Fruit fly (Drosophila melanogaster) whole organism, embryonic: Measurements from ENCODE around the gene Sec63.
A peak's percentile ranks its signal among the peaks of the same experiment; 100 is the strongest.

Experiments used
- CG11695 ChIP-seq: fragments of 200-800 bp; sonication (Bioruptor generic); IDR thresholded peaks from 3 replicates; pipeline ENCODE4 v1.3.6; 2022; ENCODE audit warnings: missing biosample characterization, missing genetic modification characterization
- CG12104 ChIP-seq: fragments of 200-800 bp; sonication (Bioruptor generic); optimal IDR thresholded peaks from 3 replicates; lab custom pipeline; 2016; ENCODE audit warnings: missing biosample characterization, missing genetic modification characterization
- CG13123 ChIP-seq: fragments of 200-800 bp; sonication (Bioruptor generic); optimal IDR thresholded peaks from 2 replicates; lab custom pipeline; 2016; ENCODE audit warnings: missing biosample characterization, missing genetic modification characterization
- CG13775 ChIP-seq: fragments of 200-800 bp; sonication (Bioruptor generic); optimal IDR thresholded peaks from 3 replicates; lab custom pipeline; 2017; ENCODE audit warnings: missing biosample characterization, mild to moderate bottlenecking, missing genetic modification characterization
- CG17186 ChIP-seq: fragments of 200-800 bp; sonication (Bioruptor generic); optimal IDR thresholded peaks from 3 replicates; lab custom pipeline; 2017; ENCODE audit warnings: missing biosample characterization, missing genetic modification reagents, missing genetic modification characterization
- CG2120 ChIP-seq: fragments of 200-800 bp; sonication (Bioruptor generic); optimal IDR thresholded peaks from 3 replicates; lab custom pipeline; 2016; ENCODE audit warnings: missing biosample characterization, missing genetic modification characterization
- CG32767 ChIP-seq: fragments of 200-800 bp; sonication (Bioruptor generic); IDR thresholded peaks from 2 replicates; pipeline ENCODE4 v1.3.6; 2022; ENCODE audit warnings: missing biosample characterization, missing genetic modification characterization
- CG34224 ChIP-seq: fragments of 200-800 bp; sonication (Bioruptor generic); IDR thresholded peaks from 3 replicates; pipeline ENCODE4 v1.3.6; 2022; ENCODE audit warnings: missing biosample characterization, missing genetic modification characterization; ENCODE audit not compliant: partially characterized antibody
- CG3838 ChIP-seq: fragments of 200-800 bp; sonication (Bioruptor generic); optimal IDR thresholded peaks from 3 replicates; lab custom pipeline; 2016; ENCODE audit warnings: missing biosample characterization, missing genetic modification characterization
- CG6272 ChIP-seq: fragments of 200-800 bp; sonication (Bioruptor generic); IDR thresholded peaks from 2 replicates; pipeline ENCODE4 v1.3.6; 2022; ENCODE audit warnings: missing biosample characterization, missing genetic modification characterization
- CG7357 ChIP-seq: fragments of 200-800 bp; sonication (Bioruptor generic); IDR thresholded peaks from 3 replicates; pipeline ENCODE4 v1.3.6; 2022; ENCODE audit warnings: missing biosample characterization, missing genetic modification characterization
- CG7556 ChIP-seq: fragments of 200-800 bp; sonication (Bioruptor generic); optimal IDR thresholded peaks from 2 replicates; lab custom pipeline; 2017; ENCODE audit warnings: missing biosample characterization, mild to moderate bottlenecking, missing genetic modification characterization
- CG7745 ChIP-seq: fragments of 200-800 bp; sonication (Bioruptor generic); optimal IDR thresholded peaks from 2 replicates; lab custom pipeline; 2018; ENCODE audit warnings: missing biosample characterization, mild to moderate bottlenecking, missing genetic modification characterization, moderate library complexity
- CG8388 ChIP-seq: fragments of 200-800 bp; sonication (Bioruptor generic); optimal IDR thresholded peaks from 2 replicates; lab custom pipeline; 2019; ENCODE audit warnings: missing biosample characterization, mild to moderate bottlenecking, missing genetic modification characterization, moderate library complexity
- CrebB ChIP-seq: fragments of 200-800 bp; sonication (Bioruptor generic); optimal IDR thresholded peaks from 3 replicates; lab custom pipeline; 2018; ENCODE audit warnings: missing biosample characterization, mild to moderate bottlenecking, missing genetic modification characterization
- Dbx ChIP-seq: fragments of 200-800 bp; sonication (Bioruptor generic); IDR thresholded peaks from 3 replicates; pipeline ENCODE4 v1.3.6; 2022; ENCODE audit warnings: missing biosample characterization, missing genetic modification characterization
- Dref ChIP-seq: fragments of 200-800 bp; sonication (Bioruptor generic); IDR thresholded peaks from 2 replicates; pipeline ENCODE4 v1.3.6; 2022; ENCODE audit warnings: missing biosample characterization, missing genetic modification characterization
- Drgx ChIP-seq: fragments of 200-800 bp; sonication (Bioruptor generic); IDR thresholded peaks from 2 replicates; pipeline ENCODE4 v1.3.6; 2022; ENCODE audit warnings: missing biosample characterization, missing genetic modification characterization
- Fer1 ChIP-seq: fragments of 200-800 bp; sonication (Bioruptor generic); optimal IDR thresholded peaks from 2 replicates; lab custom pipeline; 2017; ENCODE audit warnings: missing biosample characterization, mild to moderate bottlenecking, missing genetic modification characterization
- Fer2 ChIP-seq: fragments of 200-800 bp; sonication (Bioruptor generic); optimal IDR thresholded peaks from 2 replicates; lab custom pipeline; 2018; ENCODE audit warnings: missing biosample characterization, mild to moderate bottlenecking, missing genetic modification characterization, moderate library complexity
- Gsc ChIP-seq: fragments of 200-800 bp; sonication (Bioruptor generic); IDR thresholded peaks from 2 replicates; pipeline ENCODE4 v1.3.6; 2022; ENCODE audit warnings: missing biosample characterization, missing genetic modification characterization
- Kr ChIP-seq: fragments of 200-800 bp; sonication (Bioruptor generic); optimal IDR thresholded peaks from 2 replicates; lab custom pipeline; 2017; ENCODE audit warnings: missing biosample characterization, mild to moderate bottlenecking, missing genetic modification characterization
- Mad ChIP-seq: fragments of 200-800 bp; sonication (Bioruptor generic); optimal IDR thresholded peaks from 2 replicates; lab custom pipeline; 2016; ENCODE audit warnings: missing biosample characterization, missing genetic modification characterization
- Myb ChIP-seq: fragments of 200-800 bp; sonication (Bioruptor generic); optimal IDR thresholded peaks from 2 replicates; lab custom pipeline; 2016; ENCODE audit warnings: missing biosample characterization, missing genetic modification characterization
- Taf1 ChIP-seq: fragments of 200-800 bp; sonication (Bioruptor generic); IDR thresholded peaks from 2 replicates; pipeline ENCODE4 v1.3.6; 2022; ENCODE audit warnings: missing biosample characterization, missing genetic modification characterization
- Usf ChIP-seq: fragments of 200-800 bp; sonication (Bioruptor generic); optimal IDR thresholded peaks from 2 replicates; lab custom pipeline; 2017; ENCODE audit warnings: missing genotype, missing biosample characterization, missing genetic modification characterization
- ab ChIP-seq: fragments of 200-800 bp; sonication (Bioruptor generic); optimal IDR thresholded peaks from 2 replicates; lab custom pipeline; 2016; ENCODE audit warnings: missing biosample characterization, missing genetic modification characterization
- aop ChIP-seq: fragments of 200-800 bp; sonication (Bioruptor generic); IDR thresholded peaks from 2 replicates; pipeline ENCODE4 v1.3.6; 2022; ENCODE audit warnings: missing biosample characterization, missing genetic modification characterization
- bab2 ChIP-seq: fragments of 200-800 bp; sonication (Bioruptor generic); optimal IDR thresholded peaks from 2 replicates; lab custom pipeline; 2016; ENCODE audit warnings: missing biosample characterization, missing genetic modification characterization
- bcd ChIP-seq: fragments of 200-800 bp; sonication (Bioruptor generic); optimal IDR thresholded peaks from 2 replicates; lab custom pipeline; 2017; ENCODE audit warnings: missing biosample characterization, mild to moderate bottlenecking, missing genetic modification characterization
- chinmo ChIP-seq: fragments of 200-800 bp; sonication (Bioruptor generic); IDR thresholded peaks from 4 replicates; pipeline ENCODE4 v1.3.6; 2022; ENCODE audit warnings: missing biosample characterization, missing genetic modification characterization; ENCODE audit not compliant: partially characterized antibody
- ci ChIP-seq: fragments of 200-800 bp; sonication (Bioruptor generic); IDR thresholded peaks from 3 replicates; pipeline ENCODE4 v1.3.6; 2022; ENCODE audit warnings: missing biosample characterization, missing genetic modification characterization
- corto ChIP-seq: fragments of 200-800 bp; sonication (Bioruptor generic); optimal IDR thresholded peaks from 2 replicates; lab custom pipeline; 2016; ENCODE audit warnings: missing biosample characterization, mild to moderate bottlenecking, missing genetic modification characterization, moderate library complexity
- crc ChIP-seq: fragments of 200-800 bp; sonication (Bioruptor generic); optimal IDR thresholded peaks from 2 replicates; lab custom pipeline; 2016; ENCODE audit warnings: missing biosample characterization, missing genetic modification characterization
- crp ChIP-seq, 2 experiments: fragments of 200-800 bp; sonication (Bioruptor generic); optimal IDR thresholded peaks; 2 replicates in 1 of 2; 3 replicates in 1 of 2; lab custom pipeline; 2017; ENCODE audit warnings: missing biosample characterization in 2 of 2, missing genetic modification characterization in 2 of 2, mild to moderate bottlenecking in 1 of 2, moderate library complexity in 1 of 2
- danr ChIP-seq: fragments of 200-800 bp; sonication (Bioruptor generic); IDR thresholded peaks from 2 replicates; pipeline ENCODE4 v1.3.6; 2022; ENCODE audit warnings: missing biosample characterization, missing genetic modification characterization
- disco-r ChIP-seq: fragments of 200-800 bp; sonication (Bioruptor generic); optimal IDR thresholded peaks from 2 replicates; lab custom pipeline; 2016; ENCODE audit warnings: missing biosample characterization, missing genetic modification characterization
- esg ChIP-seq: fragments of 200-800 bp; sonication (Bioruptor generic); conservative IDR thresholded peaks from 2 replicates; pipeline ENCODE4 v1.3.6; 2022; ENCODE audit warnings: missing biosample characterization, missing genetic modification characterization
- fd64A ChIP-seq: fragments of 200-800 bp; sonication (Bioruptor generic); optimal IDR thresholded peaks from 3 replicates; lab custom pipeline; 2018; ENCODE audit warnings: missing biosample characterization, mild to moderate bottlenecking, missing genetic modification characterization
- ham ChIP-seq: fragments of 200-800 bp; sonication (Bioruptor generic); IDR thresholded peaks from 2 replicates; pipeline ENCODE4 v1.3.6; 2022; ENCODE audit warnings: missing biosample characterization, missing genetic modification characterization
- jigr1 ChIP-seq: fragments of 200-800 bp; sonication (Bioruptor generic); IDR thresholded peaks from 3 replicates; pipeline ENCODE4 v1.3.6; 2022; ENCODE audit warnings: missing biosample characterization, missing genetic modification characterization
- nmo ChIP-seq: fragments of 200-800 bp; sonication (Bioruptor generic); optimal IDR thresholded peaks from 2 replicates; lab custom pipeline; 2018; ENCODE audit warnings: missing biosample characterization, mild to moderate bottlenecking, missing genetic modification characterization, moderate library complexity
- p53 ChIP-seq: fragments of 200-800 bp; sonication (Bioruptor generic); optimal IDR thresholded peaks from 2 replicates; lab custom pipeline; 2016; ENCODE audit warnings: missing biosample characterization, missing genetic modification characterization
- pho ChIP-seq: fragments of 200-800 bp; sonication (Bioruptor generic); optimal IDR thresholded peaks from 2 replicates; lab custom pipeline; 2016; ENCODE audit warnings: missing biosample characterization, missing genetic modification characterization
- seq ChIP-seq: fragments of 200-800 bp; sonication (Bioruptor generic); IDR thresholded peaks from 2 replicates; pipeline ENCODE4 v1.3.6; 2022; ENCODE audit warnings: missing biosample characterization, missing genetic modification characterization
- sr ChIP-seq: fragments of 200-800 bp; sonication (Bioruptor generic); IDR thresholded peaks from 3 replicates; pipeline ENCODE4 v1.3.6; 2022; ENCODE audit warnings: missing biosample characterization, missing genetic modification characterization
- sug ChIP-seq: fragments of 200-800 bp; optimal IDR thresholded peaks from 2 replicates; lab custom pipeline; 2019; ENCODE audit warnings: missing biosample characterization, mild to moderate bottlenecking, missing genetic modification characterization, moderate library complexity
- tll ChIP-seq, 2 experiments: fragments of 200-800 bp in 1 of 2; fragments of >200 bp in 1 of 2; sonication (Bioruptor generic) in 1 of 2; optimal IDR thresholded peaks; 2 replicates each; lab custom pipeline; 2017 to 2019; ENCODE audit warnings: missing biosample characterization in 2 of 2, missing genetic modification characterization in 2 of 2, mild to moderate bottlenecking in 1 of 2, moderate library complexity in 1 of 2
- tx ChIP-seq: fragments of 200-800 bp; sonication (Bioruptor generic); optimal IDR thresholded peaks from 2 replicates; lab custom pipeline; 2016; ENCODE audit warnings: missing biosample characterization, missing genetic modification characterization
- vvl ChIP-seq: fragments of 200-800 bp; sonication (Bioruptor generic); IDR thresholded peaks from 2 replicates; pipeline ENCODE4 v1.3.6; 2022; ENCODE audit warnings: missing biosample characterization, missing genetic modification characterization
- wdn ChIP-seq: fragments of 200-800 bp; sonication (Bioruptor generic); IDR thresholded peaks from 2 replicates; pipeline ENCODE4 v1.3.6; 2022; ENCODE audit warnings: missing biosample characterization, missing genetic modification characterization
- yki ChIP-seq: fragments of >200 bp; optimal IDR thresholded peaks from 3 replicates; lab custom pipeline; 2018

Gene Sec63

DNA sequence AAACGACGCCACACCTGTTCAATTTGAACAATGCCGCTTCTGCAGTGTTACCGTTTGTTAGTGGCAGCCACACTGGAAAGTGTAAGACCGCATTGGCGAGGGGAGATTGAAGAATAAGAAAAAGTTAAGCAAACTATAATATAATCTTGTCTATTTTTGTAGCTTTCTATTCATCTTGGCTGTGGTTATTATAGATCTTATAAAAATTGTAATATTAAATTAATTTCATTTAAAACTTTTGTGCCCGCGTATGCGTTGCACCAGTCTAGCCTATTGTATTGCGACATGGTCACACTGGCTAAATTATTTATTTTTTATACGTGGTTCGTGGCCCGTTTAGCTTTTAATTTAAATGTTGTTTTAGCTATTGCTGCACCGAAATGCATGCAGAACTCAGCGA lies 37.0 kb upstream of the Sec63 start, which contains the start of the genes RhoGEF4 and Rint1 (continued):
- TF ChIP-seq aop (GFP tag; lab: Robert Waterston, UW) (no peak), tx (GFP tag; lab: Kevin White, UChicago) (peak; percentile 48), bcd (GFP tag; lab: Kevin White, UChicago) (peak; percentile 54), pho (peak; percentile 44), p53 (GFP tag; lab: Kevin White, UChicago) (no peak), CG7556 (GFP tag; lab: Kevin White, UChicago) (peak; percentile 56), Gsc (GFP tag; lab: Robert Waterston, UW) (peak; percentile 41; the same call in 1 of the 2 replicates), vvl (GFP tag; lab: Robert Waterston, UW) (peak; percentile 82), wdn (GFP tag; lab: Robert Waterston, UW) (peak; percentile 73), ham (GFP tag; lab: Robert Waterston, UW) (peak; percentile 72; the same call in 1 of the 2 replicates), Myb (GFP tag; lab: Kevin White, UChicago) (peak; percentile 79), Fer2 (tag; lab: Kevin White, UChicago) (peak; percentile 15), Taf1 (peak; percentile 61; the same call in 1 of the 2 replicates), nmo (GFP tag; lab: Kevin White, UChicago) (peak; percentile 84), bab2 (GFP tag; lab: Kevin White, UChicago) (peak; percentile 56), yki (lab: Kevin White, UChicago) (no peak), jigr1 (GFP tag; lab: Robert Waterston, UW) (peak; percentile 62; the same call in 2 of the 3 replicates), corto (GFP tag; lab: Kevin White, UChicago) (no peak), sug (peak; percentile 73), CrebB (tag; lab: Kevin White, UChicago) (no peak), CG13775 (GFP tag; lab: Kevin White, UChicago) (peak; percentile 79), CG8388 (peak; percentile 62), crp (GFP tag; optimal IDR thresholded peaks at IDR 0.05; lab: Kevin White, UChicago) (peak in 1 of 2 experiments; percentile 52), Mad (GFP tag; lab: Kevin White, UChicago) (peak; percentile 60), CG7357 (GFP tag; lab: Robert Waterston, UW) (peak; percentile 50; the same call in 1 of the 3 replicates), seq (GFP tag; lab: Robert Waterston, UW) (0 out of 2 replicates have a peak, but pooled peaks have one; percentile 31), chinmo (GFP tag; lab: Robert Waterston, UW) (no peak), esg (GFP tag; lab: Robert Waterston, UW) (peak; percentile 77), CG34224 (GFP tag; lab: Robert Waterston, UW) (no peak), ab (GFP tag; lab: Kevin White, UChicago) (peak; percentile 22), CG17186 (GFP tag; lab: Kevin White, UChicago) (peak; percentile 78), sr (GFP tag; lab: Robert Waterston, UW) (no peak), CG2120 (peak; percentile 80), tll (GFP tag; optimal IDR thresholded peaks at IDR 0.05; lab: Kevin White, UChicago) (peak in 1 of 2 experiments; percentile 14), Fer1 (GFP tag; lab: Kevin White, UChicago) (peak; percentile 61), Dref (GFP tag; lab: Robert Waterston, UW) (peak; percentile 32; the same call in 1 of the 2 replicates), fd64A (GFP tag; lab: Kevin White, UChicago) (no peak), ci (GFP tag; lab: Robert Waterston, UW) (peak; percentile 70; the same call in 2 of the 3 replicates), disco-r (no peak), Dbx (GFP tag; lab: Robert Waterston, UW) (peak; percentile 81; the same call in 2 of the 3 replicates), CG6272 (GFP tag; lab: Robert Waterston, UW) (peak; percentile 73), CG11695 (GFP tag; lab: Robert Waterston, UW) (no peak), CG32767 (GFP tag; lab: Robert Waterston, UW) (no peak), danr (peak; percentile 65; the same call in 1 of the 2 replicates), CG7745 (tag; lab: Kevin White, UChicago) (no peak), CG12104 (GFP tag; lab: Kevin White, UChicago) (peak; percentile 46), CG3838 (GFP tag; lab: Kevin White, UChicago) (peak; percentile 16), Kr (GFP tag; lab: Kevin White, UChicago) (no peak), Drgx (no peak), Usf (GFP tag; lab: Kevin White, UChicago) (peak; percentile 59), crc (no peak), CG13123 (peak; percentile 52)
